Fruit fly (Drosophila melanogaster): ENCODE measurements around the gene CG8461.

dm6 chr3R:14498072-14498471 lies 15.4 kb downstream of the CG8461 start:
- no peak for TF ChIP-seq Dll (optimal IDR thresholded peaks at IDR 0.05)
- TF ChIP-seq psq (optimal IDR thresholded peaks at IDR 0.05), result no peak
- TF ChIP-seq CG8478 (optimal IDR thresholded peaks at IDR 0.05), result no peak

Data from whole organism.